Fruit fly (Drosophila melanogaster) whole organism, embryonic: Measurements from ENCODE around the gene Atu.

Experiments used
- Atf-2 ChIP-seq: fragments of 200-800 bp; sonication (Bioruptor generic); optimal IDR thresholded peaks from 2 replicates; lab custom pipeline; 2016; ENCODE audit warnings: missing biosample characterization, missing genetic modification characterization
- Bgb ChIP-seq: fragments of 200-800 bp; sonication (Bioruptor generic); IDR thresholded peaks from 2 replicates; pipeline ENCODE4 v1.3.6; 2022; ENCODE audit warnings: missing biosample characterization, missing genetic modification characterization; ENCODE audit not compliant: partially characterized antibody
- CG10321 ChIP-seq: fragments of 200-800 bp; sonication (Bioruptor generic); IDR thresholded peaks from 2 replicates; pipeline ENCODE4 v1.3.6; 2022; ENCODE audit warnings: missing biosample characterization, missing genetic modification characterization
- CG10543 ChIP-seq: fragments of 200-800 bp; sonication (Bioruptor generic); optimal IDR thresholded peaks from 3 replicates; lab custom pipeline; 2017; ENCODE audit warnings: missing biosample characterization, mild to moderate bottlenecking, missing genetic modification characterization, moderate library complexity
- CG12071 ChIP-seq: fragments of 200-800 bp; sonication (Bioruptor generic); optimal IDR thresholded peaks from 3 replicates; lab custom pipeline; 2018; ENCODE audit warnings: missing biosample characterization, mild to moderate bottlenecking, missing genetic modification characterization
- CG12219 ChIP-seq: fragments of 200-800 bp; sonication (Bioruptor generic); optimal IDR thresholded peaks from 3 replicates; lab custom pipeline; 2018; ENCODE audit warnings: missing biosample characterization, mild to moderate bottlenecking, missing genetic modification characterization
- CG12744 ChIP-seq: fragments of 200-800 bp; sonication (Bioruptor generic); optimal IDR thresholded peaks from 2 replicates; lab custom pipeline; 2016; ENCODE audit warnings: missing biosample characterization, missing genetic modification characterization
- CG13123 ChIP-seq: fragments of 200-800 bp; sonication (Bioruptor generic); optimal IDR thresholded peaks from 2 replicates; lab custom pipeline; 2016; ENCODE audit warnings: missing biosample characterization, missing genetic modification characterization
- CG13894 ChIP-seq: fragments of 200-800 bp; sonication (Bioruptor generic); optimal IDR thresholded peaks from 3 replicates; lab custom pipeline; 2018; ENCODE audit warnings: missing biosample characterization, mild to moderate bottlenecking, missing genetic modification characterization, moderate library complexity
- CG1602 ChIP-seq: fragments of 200-800 bp; sonication (Bioruptor generic); optimal IDR thresholded peaks from 3 replicates; lab custom pipeline; 2016; ENCODE audit warnings: missing biosample characterization, missing genetic modification characterization
- CG1603 ChIP-seq: fragments of 200-800 bp; sonication (Bioruptor generic); optimal IDR thresholded peaks from 2 replicates; lab custom pipeline; 2019; ENCODE audit warnings: missing biosample characterization, mild to moderate bottlenecking, missing genetic modification characterization, moderate library complexity
- CG2120 ChIP-seq: fragments of 200-800 bp; sonication (Bioruptor generic); optimal IDR thresholded peaks from 3 replicates; lab custom pipeline; 2016; ENCODE audit warnings: missing biosample characterization, missing genetic modification characterization
- CG31224 ChIP-seq: fragments of 200-800 bp; sonication (Bioruptor generic); IDR thresholded peaks from 2 replicates; pipeline ENCODE4 v1.3.6; 2022; ENCODE audit warnings: missing biosample characterization, missing genetic modification characterization
- CG33213 ChIP-seq: fragments of 200-800 bp; sonication (Bioruptor generic); optimal IDR thresholded peaks from 3 replicates; lab custom pipeline; 2016; ENCODE audit warnings: missing biosample characterization, missing genetic modification characterization
- CG3838 ChIP-seq: fragments of 200-800 bp; sonication (Bioruptor generic); optimal IDR thresholded peaks from 3 replicates; lab custom pipeline; 2016; ENCODE audit warnings: missing biosample characterization, missing genetic modification characterization
- CG4404 ChIP-seq: fragments of 200-800 bp; sonication (Bioruptor generic); IDR thresholded peaks from 2 replicates; pipeline ENCODE4 v1.3.6; 2022; ENCODE audit warnings: missing biosample characterization, missing genetic modification characterization
- CG5180 ChIP-seq: fragments of 200-800 bp; sonication (Bioruptor generic); optimal IDR thresholded peaks from 3 replicates; lab custom pipeline; 2017; ENCODE audit warnings: missing biosample characterization, missing genetic modification characterization, mild to moderate bottlenecking, moderate library complexity, missing genetic modification reagents
- CG5953 ChIP-seq: fragments of 200-800 bp; sonication (Bioruptor generic); IDR thresholded peaks from 2 replicates; pipeline ENCODE4 v1.3.6; 2022; ENCODE audit warnings: missing biosample characterization, missing genetic modification characterization
- CG6683 ChIP-seq: fragments of 200-800 bp; sonication (Bioruptor generic); optimal IDR thresholded peaks from 2 replicates; lab custom pipeline; 2017; ENCODE audit warnings: missing biosample characterization, mild to moderate bottlenecking, missing genetic modification characterization, missing genetic modification reagents
- CG7928 ChIP-seq: fragments of 200-800 bp; sonication (Bioruptor generic); optimal IDR thresholded peaks from 2 replicates; lab custom pipeline; 2017; ENCODE audit warnings: missing biosample characterization, mild to moderate bottlenecking, missing genetic modification characterization
- CG9609 ChIP-seq: fragments of 200-800 bp; sonication (Bioruptor generic); optimal IDR thresholded peaks from 3 replicates; lab custom pipeline; 2016; ENCODE audit warnings: missing biosample characterization, missing genetic modification characterization
- Camta ChIP-seq: fragments of 200-800 bp; sonication (Bioruptor generic); optimal IDR thresholded peaks from 2 replicates; lab custom pipeline; 2016; ENCODE audit warnings: missing biosample characterization, missing genetic modification characterization
- Chrac-16 ChIP-seq: fragments of 200-800 bp; sonication (Bioruptor generic); optimal IDR thresholded peaks from 3 replicates; lab custom pipeline; 2016; ENCODE audit warnings: missing biosample characterization, missing genetic modification characterization
- Deaf1 ChIP-seq: fragments of 200-800 bp; optimal IDR thresholded peaks from 3 replicates; lab custom pipeline; 2019; ENCODE audit warnings: missing biosample characterization, mild to moderate bottlenecking, missing genetic modification characterization, moderate library complexity
- GATAe ChIP-seq: fragments of 200-800 bp; sonication (Bioruptor generic); conservative IDR thresholded peaks from 2 replicates; pipeline ENCODE4 v1.3.6; 2022; ENCODE audit warnings: missing biosample characterization, missing genetic modification characterization
- Hmx ChIP-seq: fragments of 200-800 bp; sonication (Bioruptor generic); optimal IDR thresholded peaks from 2 replicates; lab custom pipeline; 2016; ENCODE audit warnings: missing biosample characterization, missing genetic modification characterization
- Hr39 ChIP-seq: fragments of >200 bp; optimal IDR thresholded peaks from 2 replicates; lab custom pipeline; 2017
- Lim3 ChIP-seq: fragments of 200-800 bp; sonication (Bioruptor generic); IDR thresholded peaks from 2 replicates; pipeline ENCODE4 v1.3.6; 2022; ENCODE audit warnings: missing biosample characterization, missing genetic modification characterization
- Med ChIP-seq: fragments of 200-800 bp; sonication (Bioruptor generic); peaks from one replicate; lab custom pipeline; 2016; ENCODE audit warnings: missing biosample characterization, missing genetic modification characterization, mild to moderate bottlenecking, inconsistent platforms, moderate library complexity
- NC2α ChIP-seq: fragments of 200-800 bp; sonication (Bioruptor generic); optimal IDR thresholded peaks from 2 replicates; lab custom pipeline; 2016; ENCODE audit warnings: missing biosample characterization, missing genetic modification characterization
- Oaz ChIP-seq: fragments of 200-800 bp; sonication (Bioruptor generic); IDR thresholded peaks from 2 replicates; pipeline ENCODE4 v1.3.6; 2022; ENCODE audit warnings: missing biosample characterization, missing genetic modification characterization
- Oli ChIP-seq: fragments of 200-800 bp; sonication (Bioruptor generic); optimal IDR thresholded peaks from 2 replicates; lab custom pipeline; 2018; ENCODE audit warnings: missing biosample characterization, mild to moderate bottlenecking, missing genetic modification characterization, moderate library complexity
- Scr ChIP-seq: fragments of 200-800 bp; sonication (Bioruptor generic); IDR thresholded peaks from 2 replicates; pipeline ENCODE4 v1.3.6; 2022; ENCODE audit warnings: missing biosample characterization, missing genetic modification characterization; ENCODE audit not compliant: partially characterized antibody
- ac ChIP-seq: fragments of 200-800 bp; sonication (Bioruptor generic); optimal IDR thresholded peaks from 3 replicates; lab custom pipeline; 2017; ENCODE audit warnings: missing biosample characterization, mild to moderate bottlenecking, missing genetic modification characterization
- br ChIP-seq: fragments of >200 bp; optimal IDR thresholded peaks from 2 replicates; lab custom pipeline; 2017
- caup ChIP-seq: fragments of 200-800 bp; sonication (Bioruptor generic); optimal IDR thresholded peaks from 3 replicates; lab custom pipeline; 2017; ENCODE audit warnings: missing biosample characterization, mild to moderate bottlenecking, missing genetic modification characterization, moderate library complexity; ENCODE audit not compliant: severe bottlenecking
- disco-r ChIP-seq: fragments of 200-800 bp; sonication (Bioruptor generic); optimal IDR thresholded peaks from 2 replicates; lab custom pipeline; 2016; ENCODE audit warnings: missing biosample characterization, missing genetic modification characterization
- dmrt99B ChIP-seq: fragments of 200-800 bp; sonication (Bioruptor generic); optimal IDR thresholded peaks from 2 replicates; lab custom pipeline; 2018; ENCODE audit warnings: missing biosample characterization, mild to moderate bottlenecking, missing genetic modification characterization, moderate library complexity
- fru ChIP-seq: fragments of >200 bp; optimal IDR thresholded peaks from 2 replicates; lab custom pipeline; 2017
- gro ChIP-seq: fragments of 200-800 bp; sonication (Bioruptor generic); optimal IDR thresholded peaks from 2 replicates; lab custom pipeline; 2016; ENCODE audit warnings: missing biosample characterization, missing genetic modification characterization
- hbn ChIP-seq: fragments of 200-800 bp; sonication (Bioruptor generic); IDR thresholded peaks from 2 replicates; pipeline ENCODE4 v1.3.6; 2022; ENCODE audit warnings: missing biosample characterization, missing genetic modification characterization; ENCODE audit not compliant: partially characterized antibody
- her ChIP-seq: fragments of 200-800 bp; sonication (Bioruptor generic); optimal IDR thresholded peaks from 2 replicates; lab custom pipeline; 2016; ENCODE audit warnings: missing biosample characterization, missing genetic modification characterization
- lov ChIP-seq, 2 experiments: fragments of 200-800 bp in 1 of 2; fragments of >200 bp in 1 of 2; sonication (Bioruptor generic) in 1 of 2; IDR thresholded peaks in 1 of 2; optimal IDR thresholded peaks in 1 of 2; 2 replicates in 1 of 2; 3 replicates in 1 of 2; pipeline versions ENCODE4 v1.3.6 to Lab custom; 2017 to 2022; ENCODE audit warnings: missing biosample characterization in 1 of 2, missing genetic modification characterization in 1 of 2
- pan ChIP-seq, 4 experiments: fragments of >200 bp in 3 of 4; fragments of 200-800 bp in 1 of 4; sonication (Bioruptor generic) in 1 of 4; optimal IDR thresholded peaks in 3 of 4; IDR thresholded peaks in 1 of 4; 2 replicates each; pipeline versions ENCODE4 v1.3.6 to Lab custom; 2017 to 2022; ENCODE audit warnings: missing biosample characterization in 2 of 4, missing genetic modification characterization in 2 of 4, mixed read lengths in 1 of 4
- pnt ChIP-seq: fragments of 200-800 bp; sonication (Bioruptor generic); optimal IDR thresholded peaks from 3 replicates; lab custom pipeline; 2016; ENCODE audit warnings: missing biosample characterization, missing genetic modification characterization
- sna ChIP-seq: fragments of 200-800 bp; sonication (Bioruptor generic); IDR thresholded peaks from 2 replicates; pipeline ENCODE4 v1.3.6; 2022; ENCODE audit warnings: missing biosample characterization, missing genetic modification characterization; ENCODE audit not compliant: partially characterized antibody
- sug ChIP-seq: fragments of 200-800 bp; optimal IDR thresholded peaks from 2 replicates; lab custom pipeline; 2019; ENCODE audit warnings: missing biosample characterization, mild to moderate bottlenecking, missing genetic modification characterization, moderate library complexity
- tap ChIP-seq: fragments of 200-800 bp; optimal IDR thresholded peaks from 3 replicates; lab custom pipeline; 2019; ENCODE audit warnings: missing biosample characterization, mild to moderate bottlenecking, missing genetic modification characterization, moderate library complexity
- ttk ChIP-seq: fragments of 200-800 bp; sonication (Bioruptor generic); IDR thresholded peaks from 2 replicates; pipeline ENCODE4 v2.1.2; 2022; ENCODE audit warnings: missing biosample characterization, missing genetic modification characterization
- vvl ChIP-seq: fragments of 200-800 bp; sonication (Bioruptor generic); IDR thresholded peaks from 2 replicates; pipeline ENCODE4 v1.3.6; 2022; ENCODE audit warnings: missing biosample characterization, missing genetic modification characterization

The Atu gene

DNA sequence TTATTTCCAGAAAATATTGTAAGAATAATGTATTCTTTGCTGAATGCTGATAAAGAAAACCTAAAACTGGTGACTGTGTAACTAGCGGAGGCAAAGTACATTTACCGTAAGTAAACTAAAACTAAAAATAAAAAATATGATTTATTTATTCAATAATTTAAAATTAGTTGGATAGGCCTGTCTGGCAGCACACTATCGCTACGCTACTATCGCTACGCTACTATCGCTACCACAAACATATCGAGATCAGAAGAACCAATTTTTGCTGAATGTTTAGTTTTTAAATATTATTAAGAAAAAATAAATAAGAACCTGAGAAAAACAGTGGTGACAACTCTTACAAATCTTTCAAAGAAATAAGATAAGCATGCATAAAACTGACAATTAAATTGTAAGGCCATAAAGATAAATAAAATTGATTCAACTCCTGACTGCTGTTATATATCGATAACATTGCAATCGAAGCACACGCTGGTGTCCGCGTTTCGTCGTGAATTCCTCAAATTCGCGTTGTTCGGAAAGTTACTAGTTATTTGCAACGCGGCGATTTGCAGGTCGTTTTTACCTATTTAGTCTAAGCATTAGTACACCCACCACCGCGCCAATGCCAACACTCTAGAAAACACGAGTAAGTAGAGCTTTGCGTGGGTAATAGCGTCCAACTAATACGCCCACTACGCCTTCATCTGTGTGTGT, 47.2 kb downstream of the Atu start, which contains the start of gene Wdr33 (continued):
- TF ChIP-seq Oaz (GFP tag; lab: Robert Waterston, UW) (no peak), CG13123 (GFP tag; lab: Kevin White, UChicago) (no peak), hbn (GFP tag; lab: Robert Waterston, UW) (peak; percentile 90), GATAe (GFP tag; lab: Robert Waterston, UW) (no peak), CG5953 (GFP tag; lab: Robert Waterston, UW) (no peak), CG10543 (GFP tag; lab: Kevin White, UChicago) (no peak), Deaf1 (tag; lab: Kevin White, UChicago) (no peak), fru (lab: Kevin White, UChicago) (no peak), Scr (GFP tag; lab: Robert Waterston, UW) (peak; percentile 95), CG4404 (GFP tag; lab: Robert Waterston, UW) (no peak; the same call in 1 of the 2 replicates), br (lab: Kevin White, UChicago) (no peak), ac (no peak), gro (GFP tag; lab: Kevin White, UChicago) (no peak), Lim3 (GFP tag; lab: Robert Waterston, UW) (no peak), CG5180 (GFP tag; lab: Kevin White, UChicago) (no peak), caup (no peak), sug (tag; lab: Kevin White, UChicago) (peak; percentile 10), Hr39 (lab: Kevin White, UChicago) (no peak), pnt (no peak), vvl (GFP tag; lab: Robert Waterston, UW) (no peak; the same call in 1 of the 2 replicates), Camta (GFP tag; lab: Kevin White, UChicago) (no peak), CG1603 (no peak), lov (optimal IDR thresholded peaks at IDR 0.05; lab: Kevin White, UChicago) (no peak), lov (GFP tag; IDR thresholded peaks at IDR 0.05; lab: Robert Waterston, UW) (no peak), CG12071 (GFP tag; lab: Kevin White, UChicago) (no peak), sna (peak; percentile 79), CG7928 (GFP tag; lab: Kevin White, UChicago) (no peak), CG13894 (tag; lab: Kevin White, UChicago) (no peak), CG10321 (GFP tag; lab: Robert Waterston, UW) (no peak), pan (optimal IDR thresholded peaks at IDR 0.05; lab: Kevin White, UChicago) (no peak), pan (GFP tag; optimal IDR thresholded peaks at IDR 0.05 in 1 of 2, IDR thresholded peaks at IDR 0.05 in 1 of 2) (peak in 1 of 2 experiments; percentile 46), Hmx (GFP tag; lab: Kevin White, UChicago) (no peak), CG9609 (GFP tag; lab: Kevin White, UChicago) (no peak), tap (tag; lab: Kevin White, UChicago) (peak; percentile 29), ttk (GFP tag; lab: Robert Waterston, UW) (no peak), CG6683 (GFP tag; lab: Kevin White, UChicago) (no peak), disco-r (no peak), CG12744 (GFP tag; lab: Kevin White, UChicago) (no peak), CG12219 (GFP tag; lab: Kevin White, UChicago) (no peak), CG2120 (GFP tag; lab: Kevin White, UChicago) (no peak), Atf-2 (GFP tag; lab: Kevin White, UChicago) (no peak), Med (no peak), dmrt99B (no peak), Oli (tag; lab: Kevin White, UChicago) (peak; percentile 48), CG33213 (GFP tag; lab: Kevin White, UChicago) (no peak), CG3838 (GFP tag; lab: Kevin White, UChicago) (no peak), her (GFP tag; lab: Kevin White, UChicago) (peak; percentile 1), NC2α (GFP tag; lab: Kevin White, UChicago) (no peak), Chrac-16 (GFP tag; lab: Kevin White, UChicago) (peak; percentile 7), CG1602 (GFP tag; lab: Kevin White, UChicago) (peak; percentile 37), Bgb (GFP tag; lab: Robert Waterston, UW) (peak; percentile 83), CG31224 (GFP tag; lab: Robert Waterston, UW) (no peak)
